Worm (Caenorhabditis elegans) whole organism, L3 larva: ENCODE data around the gene Y57G11C.31.

Source experiments
- egl-5 ChIP-seq: fragments of 150-350 bp; optimal IDR thresholded peaks from 2 replicates; lab custom pipeline; 2017; ENCODE audit warnings: missing biosample characterization, missing genetic modification reagents, missing genetic modification characterization, inconsistent platforms
- nhr-23 ChIP-seq: fragments of 150-350 bp; optimal IDR thresholded peaks from 2 replicates; lab custom pipeline; 2014; ENCODE audit warnings: missing biosample characterization, missing genetic modification reagents, missing genetic modification characterization
- tbx-2 ChIP-seq: sonication (generic microtip); optimal IDR thresholded peaks from 2 replicates; lab custom pipeline; 2016; ENCODE audit warnings: mild to moderate bottlenecking, missing genetic modification characterization, missing compliant biosample characterization
- unc-62 ChIP-seq: fragments of 150-350 bp; sonication (generic microtip); optimal IDR thresholded peaks from 4 replicates; lab custom pipeline; 2014; ENCODE audit warnings: missing biosample characterization, missing genetic modification reagents, missing genetic modification characterization

DNA sequence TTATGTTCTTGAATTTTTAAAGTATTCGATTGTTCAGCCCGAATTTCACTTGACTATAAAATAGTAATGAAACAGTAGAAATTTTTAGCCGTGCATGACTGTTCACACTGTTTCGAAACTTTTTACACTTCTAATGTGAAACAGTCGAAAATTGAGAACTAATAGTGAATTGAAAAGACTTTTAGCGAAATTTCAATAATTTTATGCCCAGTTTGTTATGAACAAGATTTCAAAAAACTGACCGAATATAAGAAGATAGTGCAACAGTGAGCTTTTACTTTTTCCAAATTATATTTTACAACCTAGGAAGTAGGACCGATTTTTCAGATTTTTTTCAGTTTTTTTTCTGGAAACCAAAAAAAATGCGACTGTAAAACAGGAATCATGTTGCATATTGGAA is 27.8 kb downstream of the Y57G11C.31 start:
- no peak for TF ChIP-seq unc-62 (GFP tag; lab: Kevin White, UChicago)
- TF ChIP-seq egl-5 (tag; lab: Kevin White, UChicago) = no peak
- TF ChIP-seq nhr-23 (tag; lab: Kevin White, UChicago) = no peak
- no peak for TF ChIP-seq tbx-2
